Fruit fly (Drosophila melanogaster): Measurements from ENCODE around the gene CG7990.
A peak's percentile ranks its signal among the peaks of the same experiment; 100 is the strongest.

The CG7990 gene

DNA sequence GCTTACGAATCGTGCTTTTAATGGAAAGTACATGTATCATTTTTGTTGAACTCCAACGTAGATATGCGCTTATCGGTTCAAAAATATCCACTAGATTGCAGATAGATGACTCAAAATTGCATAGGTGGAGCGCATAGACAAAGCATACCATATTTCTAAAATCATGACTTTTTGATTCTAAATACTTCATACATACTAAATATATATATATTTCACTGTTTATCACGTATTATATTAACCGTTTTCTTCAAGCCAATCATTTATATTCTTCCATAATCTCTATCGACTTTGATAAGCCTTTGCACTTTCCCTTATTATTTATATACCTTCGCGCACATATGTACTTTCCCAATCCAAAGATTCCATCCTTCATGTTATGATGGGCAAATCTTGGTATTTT lies 10.2 kb upstream of the CG7990 start, which contains the start of gene CG14195:
TSS of gene CG14195 (minus strand) at position 101 of the 400 bp plus-strand sequence.
- TF ChIP-seq CG34367 (tag; optimal IDR thresholded peaks at IDR 0.05) = no peak

DNA sequence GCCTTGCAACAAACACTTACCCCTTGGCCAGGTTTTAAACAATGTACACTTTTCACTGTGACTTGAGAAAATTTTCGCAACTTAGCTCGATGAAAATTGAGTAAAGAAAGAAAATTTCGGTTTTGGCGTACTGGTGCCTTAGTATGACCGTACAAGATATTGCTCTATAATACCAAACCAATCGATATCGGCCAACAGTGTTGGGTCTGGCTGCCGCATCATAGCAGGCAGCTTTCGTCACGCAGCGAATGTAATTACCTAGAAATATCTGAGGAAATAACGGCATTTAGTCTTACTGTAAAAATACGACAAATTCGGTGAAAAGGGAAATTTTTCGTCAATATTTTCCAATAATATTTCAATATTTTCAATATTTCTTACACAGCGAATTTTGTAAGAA lies 6.2 kb upstream of the CG7990 start, which contains the start of gene Ulp1:
TSS of gene Ulp1 (minus strand) at position 174 of the 400 bp plus-strand sequence.
- TF ChIP-seq CG14655 (GFP tag; optimal IDR thresholded peaks at IDR 0.05) = no peak
- peak; percentile 62 for TF ChIP-seq D1 (tag; optimal IDR thresholded peaks at IDR 0.05)
- TF ChIP-seq CG4496 (GFP tag; IDR thresholded peaks at IDR 0.05) = 0 out of 3 replicates have a peak, but pooled peaks have one; percentile 11

DNA sequence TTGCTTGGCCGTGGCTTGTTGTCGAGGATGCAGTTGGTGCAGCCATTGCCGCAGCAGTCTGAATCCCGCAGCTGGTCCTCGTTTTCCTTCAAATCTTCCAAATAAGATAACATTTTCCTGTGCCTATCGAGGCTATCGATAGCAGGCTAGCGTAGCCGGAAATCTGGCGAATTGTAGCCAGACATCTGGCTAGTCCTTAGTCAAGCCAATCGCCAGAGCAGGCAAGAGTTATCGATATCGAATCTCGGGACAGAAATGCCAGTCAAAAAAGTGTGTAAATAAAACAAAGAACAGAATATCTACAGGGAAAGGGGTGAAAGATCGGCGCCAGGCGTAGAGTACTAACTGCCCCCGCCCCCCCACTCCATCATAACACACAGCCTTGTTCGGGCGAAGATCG lies 8.4 kb downstream of the CG7990 start, which contains the start of the genes CG7914 and CG14194:
TSS of gene CG7914 (minus strand) at position 113 of the 400 bp plus-strand sequence.
TSS of gene CG14194 (plus strand) at position 220 of the 400 bp plus-strand sequence.
- TF ChIP-seq EcR (GFP tag; optimal IDR thresholded peaks at IDR 0.05) (peak; percentile 18), Pif1A (GFP tag; optimal IDR thresholded peaks at IDR 0.05) (no peak)

DNA sequence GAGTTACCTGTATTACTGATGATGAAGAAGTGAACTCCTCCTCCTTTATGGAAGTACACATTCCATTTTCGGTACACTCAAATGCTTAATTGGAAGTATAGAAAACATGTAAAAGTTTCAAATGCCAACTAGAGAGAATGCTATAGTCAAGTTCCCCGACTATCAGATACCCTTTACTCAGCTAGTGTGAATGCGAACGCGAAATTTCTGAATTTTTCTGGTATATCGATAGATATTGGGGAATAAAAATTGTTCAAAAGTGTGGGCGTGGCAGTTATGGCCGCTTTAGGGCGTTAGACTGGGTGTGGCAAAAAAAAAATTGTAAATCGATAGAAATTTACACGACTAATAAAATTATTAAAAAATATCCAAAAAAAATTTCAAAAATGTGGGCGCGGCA lies 10.2 kb downstream of the CG7990 start:
- TF ChIP-seq CG13204 (GFP tag; optimal IDR thresholded peaks at IDR 0.05) (no peak), fd96Ca (GFP tag; IDR thresholded peaks at IDR 0.05) (no peak), rn (GFP tag; IDR thresholded peaks at IDR 0.05) (no peak), gl (tag; optimal IDR thresholded peaks at IDR 0.05) (no peak), Pif1B (GFP tag; optimal IDR thresholded peaks at IDR 0.05) (no peak), CG34367 (tag; optimal IDR thresholded peaks at IDR 0.05) (no peak), CG10348 (GFP tag; IDR thresholded peaks at IDR 0.05) (no peak), Snoo (tag; optimal IDR thresholded peaks at IDR 0.05) (no peak), CG8301 (tag; optimal IDR thresholded peaks at IDR 0.05) (no peak), CG8159 (tag; optimal IDR thresholded peaks at IDR 0.05) (no peak), CG12605 (GFP tag; IDR thresholded peaks at IDR 0.05) (no peak), CG14655 (GFP tag; optimal IDR thresholded peaks at IDR 0.05) (no peak), Pif1A (GFP tag; optimal IDR thresholded peaks at IDR 0.05) (no peak), CG32121 (GFP tag; IDR thresholded peaks at IDR 0.05) (no peak), D1 (tag; optimal IDR thresholded peaks at IDR 0.05) (no peak), CG4496 (GFP tag; IDR thresholded peaks at IDR 0.05) (no peak), CG9948 (tag; optimal IDR thresholded peaks at IDR 0.05) (no peak), Ets98B (GFP tag; IDR thresholded peaks at IDR 0.05) (no peak), CG15710 (tag; optimal IDR thresholded peaks at IDR 0.05) (no peak), CG17806 (tag; optimal IDR thresholded peaks at IDR 0.05) (no peak)

DNA sequence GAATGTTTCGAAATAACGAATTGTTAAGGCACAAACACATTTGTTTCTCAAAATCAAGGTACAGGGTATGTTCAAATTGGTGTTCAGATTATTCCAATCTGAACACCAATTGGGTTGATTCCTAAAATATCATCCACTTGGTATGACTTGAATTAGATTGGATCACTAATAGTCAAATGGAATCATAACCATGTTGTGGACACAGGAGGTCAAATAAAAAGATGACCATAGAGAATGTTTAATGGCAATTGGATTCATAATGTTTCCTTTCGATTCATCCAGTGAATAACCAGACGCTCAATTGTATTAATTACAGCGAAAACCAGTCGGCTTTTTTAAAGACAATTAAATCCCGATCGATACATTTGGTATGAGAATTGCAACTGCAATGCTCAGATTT lies 10.7 kb downstream of the CG7990 start:
- TF ChIP-seq CG8159 (tag; optimal IDR thresholded peaks at IDR 0.05) (no peak), Pif1B (GFP tag; optimal IDR thresholded peaks at IDR 0.05) (no peak)

DNA sequence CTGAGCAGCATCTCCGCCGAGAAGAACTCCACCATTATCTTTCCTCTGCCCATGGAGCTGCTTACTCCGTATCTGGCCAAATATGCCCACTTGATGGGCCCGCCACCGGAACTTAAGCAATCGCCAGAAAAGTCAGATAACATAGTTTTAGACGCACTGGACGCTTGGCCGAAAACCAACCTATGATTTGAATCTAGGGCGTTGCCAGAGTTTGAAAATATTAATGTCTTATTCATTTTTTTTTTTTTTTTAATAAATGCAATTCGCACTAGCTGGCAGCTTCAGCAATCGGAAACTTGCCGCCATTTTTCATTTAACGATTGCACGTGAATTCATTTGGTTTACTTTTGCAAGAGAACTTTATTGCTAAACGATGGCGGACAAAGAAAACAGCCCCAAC lies 11.9 kb downstream of the CG7990 start, which contains the start of gene HP1D3csd:
TSS of gene HP1D3csd (plus strand) at position 312 of the 400 bp plus-strand sequence.
- TF ChIP-seq CG32121 (GFP tag; IDR thresholded peaks at IDR 0.05) (0 out of 2 replicates have a peak, but pooled peaks have one; percentile 15), CG14655 (GFP tag; optimal IDR thresholded peaks at IDR 0.05) (no peak), CG9948 (tag; optimal IDR thresholded peaks at IDR 0.05) (no peak), fd96Ca (GFP tag; IDR thresholded peaks at IDR 0.05) (peak; percentile 33; the same call in 1 of the 3 replicates), CG15710 (tag; optimal IDR thresholded peaks at IDR 0.05) (no peak), Snoo (tag; optimal IDR thresholded peaks at IDR 0.05) (no peak)

DNA sequence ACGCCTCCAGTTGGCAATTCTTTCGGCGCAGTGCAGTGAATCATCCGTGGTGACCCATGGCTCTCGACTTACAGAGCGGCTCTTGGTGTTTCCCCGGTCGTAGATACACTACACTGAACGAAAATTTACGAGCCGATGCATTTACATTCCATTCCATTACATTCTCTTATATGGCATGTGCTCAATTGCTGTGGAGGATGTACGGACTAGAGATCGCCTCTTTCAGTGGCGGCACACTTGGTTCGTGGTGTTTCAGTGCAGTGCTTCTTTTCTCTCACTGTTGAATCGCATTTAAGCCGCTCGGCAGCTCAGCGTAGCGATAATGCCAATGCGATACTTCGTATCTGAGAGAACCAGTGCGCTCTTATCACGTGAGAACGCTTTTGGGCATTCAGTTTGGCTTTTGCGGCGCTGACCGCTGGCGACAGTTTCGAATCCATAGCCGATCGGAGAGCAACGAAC lies 14.1 kb downstream of the CG7990 start, which contains the start of gene Mec2:
TSS of gene Mec2 (plus strand) at position 412 of the 462 bp plus-strand sequence.
- TF ChIP-seq EcR (GFP tag; optimal IDR thresholded peaks at IDR 0.05) = peak; percentile 72
- peak; percentile 70 for TF ChIP-seq CG8159 (tag; optimal IDR thresholded peaks at IDR 0.05)
- TF ChIP-seq Pif1A (GFP tag; optimal IDR thresholded peaks at IDR 0.05) = peak; percentile 75
- TF ChIP-seq gl (tag; optimal IDR thresholded peaks at IDR 0.05) = peak; percentile 49
- peak; percentile 62 for TF ChIP-seq CG9948 (tag; optimal IDR thresholded peaks at IDR 0.05)
- TF ChIP-seq Ets98B (GFP tag; IDR thresholded peaks at IDR 0.05) = peak; percentile 80
- TF ChIP-seq D1 (tag; optimal IDR thresholded peaks at IDR 0.05) = peak; percentile 13
- peak; percentile 81 for TF ChIP-seq CG15710 (tag; optimal IDR thresholded peaks at IDR 0.05)
- peak; percentile 62 for TF ChIP-seq Pif1B (GFP tag; optimal IDR thresholded peaks at IDR 0.05)
- TF ChIP-seq CG13204 (GFP tag; optimal IDR thresholded peaks at IDR 0.05) = peak; percentile 65
- peak; percentile 73 for TF ChIP-seq CG34367 (tag; optimal IDR thresholded peaks at IDR 0.05)
- TF ChIP-seq CG8301 (tag; optimal IDR thresholded peaks at IDR 0.05) = peak; percentile 54
- peak; percentile 84 for TF ChIP-seq CG4496 (GFP tag; IDR thresholded peaks at IDR 0.05)
- peak; percentile 69 for TF ChIP-seq CG12605 (GFP tag; IDR thresholded peaks at IDR 0.05)
- peak; percentile 42; the same call in 1 of the 2 replicates for TF ChIP-seq rn (GFP tag; IDR thresholded peaks at IDR 0.05)
- TF ChIP-seq CG17806 (tag; optimal IDR thresholded peaks at IDR 0.05) = peak; percentile 65
- TF ChIP-seq CG10348 (GFP tag; IDR thresholded peaks at IDR 0.05) = no peak
- TF ChIP-seq CG14655 (GFP tag; optimal IDR thresholded peaks at IDR 0.05) = no peak
- peak; percentile 80 for TF ChIP-seq Snoo (tag; optimal IDR thresholded peaks at IDR 0.05)
- TF ChIP-seq fd96Ca (GFP tag; IDR thresholded peaks at IDR 0.05) = peak; percentile 85; the same call in 2 of the 3 replicates
- peak; percentile 72 for TF ChIP-seq CG32121 (GFP tag; IDR thresholded peaks at IDR 0.05)

All from whole organism, pupa.